Worm (Caenorhabditis elegans) whole organism, L1 larva: Measurements from ENCODE around the gene W04E12.4.

ENCODE experiments used
- fkh-10 ChIP-seq: sonication (generic microtip); optimal IDR thresholded peaks from 2 replicates; lab custom pipeline; 2017; ENCODE audit warnings: missing biosample characterization, missing genetic modification reagents, missing genetic modification characterization
- snpc-4 ChIP-seq: fragments of 150-350 bp; optimal IDR thresholded peaks from 2 replicates; lab custom pipeline; 2014; ENCODE audit warnings: missing biosample characterization, missing genetic modification characterization

DNA sequence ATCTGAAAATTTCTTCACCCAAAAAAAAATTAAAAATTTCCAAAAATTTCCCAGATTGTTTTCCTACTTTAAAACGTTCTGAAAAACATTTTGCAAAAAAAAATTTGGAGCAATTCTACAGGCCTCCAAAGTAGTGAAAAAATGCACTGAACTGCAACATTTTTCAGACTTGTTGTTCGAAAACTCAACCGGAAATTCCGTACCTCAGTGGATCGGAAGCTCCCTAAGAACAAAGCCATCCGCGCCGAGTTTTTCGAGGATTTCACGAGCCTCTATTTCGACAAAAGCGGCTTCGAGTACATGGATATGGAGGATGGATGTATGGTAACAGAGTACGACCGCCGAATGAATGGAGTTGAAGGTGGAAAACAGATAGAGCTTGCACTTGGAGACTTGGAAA lies 5.3 kb upstream of the W04E12.4 start, which contains the start of gene fbxa-131:
- TF ChIP-seq snpc-4 (tag; lab: Kevin White, UChicago) = no peak
- TF ChIP-seq fkh-10 = no peak
